Fruit fly (Drosophila melanogaster) whole organism, prepupa: ENCODE results near the gene jagn.

ENCODE experiments used
- Blimp-1 ChIP-seq: fragments of 200-800 bp; sonication (Bioruptor generic); optimal IDR thresholded peaks from 3 replicates; lab custom pipeline; 2017; ENCODE audit warnings: missing biosample characterization, missing genetic modification characterization, mild to moderate bottlenecking, moderate library complexity, missing genetic modification reagents
- CG10631 ChIP-seq: fragments of 200-800 bp; sonication (Bioruptor generic); optimal IDR thresholded peaks from 2 replicates; lab custom pipeline; 2016; ENCODE audit warnings: missing biosample characterization, missing genetic modification characterization
- CG10669 ChIP-seq: fragments of 200-800 bp; sonication (Bioruptor generic); optimal IDR thresholded peaks from 3 replicates; lab custom pipeline; 2018; ENCODE audit warnings: missing biosample characterization, mild to moderate bottlenecking, missing genetic modification characterization, moderate library complexity
- CG11762 ChIP-seq: fragments of 200-800 bp; sonication (Bioruptor generic); optimal IDR thresholded peaks from 3 replicates; lab custom pipeline; 2016; ENCODE audit warnings: missing biosample characterization, missing genetic modification characterization; ENCODE audit not compliant: insufficient read depth
- CG1621 ChIP-seq: fragments of 200-800 bp; sonication (Bioruptor generic); optimal IDR thresholded peaks from 3 replicates; lab custom pipeline; 2018; ENCODE audit warnings: missing biosample characterization, mild to moderate bottlenecking, missing genetic modification characterization
- CG8319 ChIP-seq: fragments of 200-800 bp; sonication (Bioruptor generic); optimal IDR thresholded peaks from 3 replicates; lab custom pipeline; 2016; ENCODE audit warnings: missing biosample characterization, missing genetic modification characterization
- Eip75B ChIP-seq: fragments of 200-800 bp; sonication (Bioruptor generic); optimal IDR thresholded peaks from 3 replicates; lab custom pipeline; 2016; ENCODE audit warnings: missing biosample characterization, missing genetic modification characterization
- Eip93F ChIP-seq: fragments of 200-800 bp; sonication (Bioruptor generic); optimal IDR thresholded peaks from 2 replicates; lab custom pipeline; 2016; ENCODE audit warnings: missing biosample characterization, mild to moderate bottlenecking, missing genetic modification characterization
- Hr38 ChIP-seq: sonication (Bioruptor generic); optimal IDR thresholded peaks from 2 replicates; lab custom pipeline; 2016; ENCODE audit warnings: missing biosample characterization, missing genetic modification characterization
- Hr39 ChIP-seq: fragments of 200-800 bp; sonication (Bioruptor generic); optimal IDR thresholded peaks from 2 replicates; lab custom pipeline; 2016; ENCODE audit warnings: missing biosample characterization, missing genetic modification characterization
- Hr4 ChIP-seq: fragments of 200-800 bp; sonication (Bioruptor generic); optimal IDR thresholded peaks from 3 replicates; lab custom pipeline; 2016; ENCODE audit warnings: missing biosample characterization, missing genetic modification characterization
- Lpt ChIP-seq: fragments of 200-800 bp; sonication (Bioruptor generic); optimal IDR thresholded peaks from 3 replicates; lab custom pipeline; 2016; ENCODE audit warnings: missing biosample characterization, missing genetic modification characterization
- Smox ChIP-seq: fragments of 200-800 bp; sonication (Bioruptor generic); optimal IDR thresholded peaks from 3 replicates; lab custom pipeline; 2016; ENCODE audit warnings: missing biosample characterization, missing genetic modification characterization
- dsx ChIP-seq: fragments of 200-800 bp; optimal IDR thresholded peaks from 3 replicates; lab custom pipeline; 2019; ENCODE audit warnings: missing biosample characterization, mild to moderate bottlenecking, missing genetic modification characterization, moderate library complexity; ENCODE audit not compliant: poor library complexity, severe bottlenecking
- fkh ChIP-seq: fragments of 200-800 bp; sonication (Bioruptor generic); optimal IDR thresholded peaks from 3 replicates; lab custom pipeline; 2017; ENCODE audit warnings: missing biosample characterization, mild to moderate bottlenecking, missing genetic modification characterization, moderate library complexity
- lz ChIP-seq: fragments of 200-800 bp; sonication (Bioruptor generic); optimal IDR thresholded peaks from 3 replicates; lab custom pipeline; 2016; ENCODE audit warnings: missing biosample characterization, missing genetic modification characterization
- net ChIP-seq: fragments of 200-800 bp; sonication (Bioruptor generic); optimal IDR thresholded peaks from 3 replicates; lab custom pipeline; 2016; ENCODE audit warnings: missing biosample characterization, missing genetic modification characterization

jagn gene

dm6 chr3R:5824456-5824855 is 45.3 kb downstream of the jagn start, which contains the start of the genes Sec20 and dgrn (continued):
- TF ChIP-seq fkh (GFP tag; lab: Kevin White, UChicago) = no peak
- TF ChIP-seq dsx (GFP tag; lab: Kevin White, UChicago) = peak; percentile 46
- TF ChIP-seq CG8319 (GFP tag; lab: Kevin White, UChicago) = peak; percentile 43
- no peak for TF ChIP-seq Hr38
- TF ChIP-seq Lpt = no peak
- TF ChIP-seq Hr39 = peak; percentile 53
- TF ChIP-seq net (GFP tag; lab: Kevin White, UChicago) = no peak
- TF ChIP-seq Blimp-1 (GFP tag; lab: Kevin White, UChicago) = no peak
- TF ChIP-seq lz (GFP tag; lab: Kevin White, UChicago) = peak; percentile 66
- peak; percentile 52 for TF ChIP-seq Eip93F (GFP tag; lab: Kevin White, UChicago)
- TF ChIP-seq CG1621 (tag; lab: Kevin White, UChicago) = no peak
- peak; percentile 50 for TF ChIP-seq Eip75B (GFP tag; lab: Kevin White, UChicago)
- TF ChIP-seq, all 60 proteins: peak for 33

- TF ChIP-seq Smox (GFP tag; lab: Kevin White, UChicago) (no peak), Lpt (no peak), CG8319 (GFP tag; lab: Kevin White, UChicago) (no peak), CG11762 (GFP tag; lab: Kevin White, UChicago) (no peak), CG10669 (no peak), Hr4 (GFP tag; lab: Kevin White, UChicago) (no peak), CG10631 (no peak)
These were observed 50.6 kb downstream of the jagn start, which contains the start of gene glob3 for dm6 chr3R:5829762-5830161. TSS of gene glob3 (plus strand) at chr3R:5830062.
